Worm (Caenorhabditis elegans): ENCODE data around the gene ceh-18.

The ceh-18 gene

DNA sequence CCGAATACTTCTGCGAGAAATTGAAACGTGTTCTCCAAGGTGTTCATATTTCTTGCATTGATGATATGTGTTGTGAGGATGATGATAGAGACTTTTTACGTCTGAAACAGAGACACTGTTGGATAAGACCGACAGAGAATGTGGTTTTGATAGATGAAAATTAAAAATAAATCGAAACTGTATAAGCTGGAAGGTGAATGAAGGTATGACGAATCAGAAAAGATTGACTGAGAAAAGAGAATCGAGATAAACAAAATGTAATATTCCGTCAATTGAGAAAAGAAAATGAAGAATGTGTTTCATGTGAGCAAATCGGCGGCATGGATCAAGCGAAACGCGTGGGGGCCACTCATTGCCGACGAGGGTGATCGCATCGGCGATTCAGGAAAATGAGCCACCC lies at the start of gene ceh-18:
Gene ceh-18, minus strand, starts transcription at position 101 of the 400 bp plus-strand sequence.
- TF ChIP-seq unc-62 (GFP tag; optimal IDR thresholded peaks at IDR 0.05), result no peak

DNA sequence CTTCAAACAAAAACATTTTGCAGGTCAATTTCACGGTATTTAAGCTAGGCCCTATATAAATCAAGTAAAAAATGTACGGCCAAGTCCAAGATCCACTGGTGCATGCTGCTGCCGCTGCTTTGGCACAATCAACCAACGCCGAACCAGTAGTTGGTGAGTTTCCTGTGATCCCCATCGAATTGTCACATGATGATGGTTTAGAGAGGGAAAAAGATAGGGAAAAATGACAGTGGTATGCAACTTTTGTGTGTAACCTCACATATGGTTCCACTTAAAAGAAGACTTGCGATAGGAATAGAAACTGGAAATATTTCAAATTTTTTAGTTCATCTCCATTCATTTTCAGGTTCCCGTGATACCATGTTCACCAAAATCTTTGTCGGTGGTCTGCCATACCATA lies 47.0 kb upstream of the ceh-18 start, which contains the start of gene sup-12:
Gene sup-12, plus strand, starts transcription at position 17 of the 400 bp plus-strand sequence.
- no peak for TF ChIP-seq unc-62 (GFP tag; optimal IDR thresholded peaks at IDR 0.05)

DNA sequence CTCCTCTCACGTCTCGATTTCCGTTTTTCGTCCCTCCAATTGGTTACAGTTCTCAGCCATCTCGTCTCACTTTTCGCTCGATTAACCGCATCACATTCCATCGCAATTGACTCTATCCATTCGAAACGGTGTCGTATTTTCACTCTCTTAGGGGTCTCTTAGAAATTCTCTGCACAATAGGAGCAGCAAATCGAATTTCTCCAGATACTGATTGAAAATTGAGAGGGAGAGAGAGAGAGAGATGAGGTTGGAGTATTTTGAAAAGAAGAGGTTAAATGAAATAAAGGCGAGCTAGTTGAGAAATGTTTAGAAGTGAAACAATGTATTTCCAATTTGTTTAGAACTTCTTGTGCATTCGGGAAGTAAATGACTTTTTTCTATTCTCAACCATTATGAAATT lies 43.8 kb upstream of the ceh-18 start:
- no peak for TF ChIP-seq unc-62 (GFP tag; optimal IDR thresholded peaks at IDR 0.05)

DNA sequence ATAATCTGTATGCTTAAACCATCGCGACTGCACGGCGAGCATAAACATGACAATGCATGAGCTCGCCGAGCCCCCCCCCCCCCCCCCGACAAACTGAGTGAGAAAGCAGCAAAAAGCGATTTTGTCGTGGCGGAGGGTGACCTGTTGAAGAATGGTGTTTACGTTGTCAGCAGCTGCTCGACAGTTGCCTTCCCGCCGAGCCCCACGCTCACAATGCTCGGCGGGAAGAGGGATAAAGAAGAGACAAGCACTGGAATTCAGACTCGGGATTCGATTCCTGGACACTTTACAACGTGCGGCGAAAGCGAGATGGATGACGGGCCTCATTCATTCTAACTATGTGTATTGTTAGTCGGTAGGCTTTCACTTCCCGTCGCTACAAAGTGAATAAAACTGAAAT lies 43.1 kb upstream of the ceh-18 start:
- no peak for TF ChIP-seq unc-62 (GFP tag; optimal IDR thresholded peaks at IDR 0.05)

DNA sequence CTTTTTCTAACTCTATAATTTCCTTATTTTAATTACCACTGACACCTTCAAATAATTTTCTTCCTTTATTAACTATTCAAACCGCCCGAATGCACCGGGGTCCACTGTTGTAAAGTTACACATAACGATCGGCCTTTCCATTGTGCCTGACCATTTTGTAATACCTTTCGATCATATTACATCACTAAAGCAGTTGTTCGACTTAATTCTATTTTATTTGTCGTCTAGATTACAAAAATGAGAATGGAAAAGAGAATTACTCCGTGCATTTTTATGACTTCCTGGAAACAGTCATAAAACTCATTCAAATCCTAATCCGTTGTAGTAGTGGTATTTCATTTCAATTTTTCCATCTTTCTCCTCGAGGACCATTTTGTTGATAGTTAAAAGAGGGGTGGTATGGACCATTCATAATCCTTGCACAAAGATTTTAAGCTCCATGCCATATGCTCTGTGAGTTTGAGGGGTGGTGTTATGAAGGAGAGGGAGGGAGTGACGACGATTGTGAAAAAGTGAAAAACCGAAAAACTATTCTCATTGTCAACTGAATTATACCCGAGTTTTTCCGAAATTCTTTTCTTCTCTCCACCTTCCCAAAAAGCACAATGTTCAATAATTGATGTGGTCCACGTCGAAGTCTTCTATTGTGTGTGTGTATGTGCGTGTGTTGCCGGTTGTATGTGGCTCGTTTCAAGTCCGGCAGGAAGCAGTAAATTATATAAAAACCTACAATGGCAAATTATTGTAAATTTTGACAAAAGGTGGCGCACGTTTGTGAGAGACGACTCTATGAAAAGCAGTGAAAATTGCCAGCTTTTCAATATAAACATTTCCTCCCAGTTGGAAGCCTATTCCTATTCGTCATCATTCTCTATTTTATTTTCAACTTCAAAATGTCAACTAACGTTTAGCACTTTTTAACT lies 40.9 kb upstream of the ceh-18 start:
- TF ChIP-seq unc-62 (GFP tag; optimal IDR thresholded peaks at IDR 0.05), result no peak

DNA sequence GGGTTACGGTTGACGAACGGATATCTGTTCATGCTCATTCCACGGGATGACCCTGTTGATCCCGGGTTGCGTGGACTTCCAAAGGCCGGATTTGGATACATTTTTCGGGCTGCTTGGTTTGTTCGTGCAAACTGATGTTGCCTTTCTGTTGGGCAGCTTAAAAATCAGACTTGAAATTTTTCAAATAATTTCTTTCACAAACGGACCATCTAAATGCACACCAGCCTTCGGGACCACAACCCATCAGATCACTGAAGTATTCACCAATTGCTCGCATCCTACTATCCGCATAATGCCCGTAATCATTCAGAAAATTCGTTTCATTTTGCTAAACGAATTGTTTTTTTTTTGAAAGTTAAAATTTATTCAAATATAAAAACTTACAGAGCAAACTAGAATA lies 38.0 kb upstream of the ceh-18 start, which contains the start of gene F47F2.3:
Gene F47F2.3, minus strand, starts transcription at position 101 of the 400 bp plus-strand sequence.
- TF ChIP-seq unc-62 (GFP tag; optimal IDR thresholded peaks at IDR 0.05), result no peak

DNA sequence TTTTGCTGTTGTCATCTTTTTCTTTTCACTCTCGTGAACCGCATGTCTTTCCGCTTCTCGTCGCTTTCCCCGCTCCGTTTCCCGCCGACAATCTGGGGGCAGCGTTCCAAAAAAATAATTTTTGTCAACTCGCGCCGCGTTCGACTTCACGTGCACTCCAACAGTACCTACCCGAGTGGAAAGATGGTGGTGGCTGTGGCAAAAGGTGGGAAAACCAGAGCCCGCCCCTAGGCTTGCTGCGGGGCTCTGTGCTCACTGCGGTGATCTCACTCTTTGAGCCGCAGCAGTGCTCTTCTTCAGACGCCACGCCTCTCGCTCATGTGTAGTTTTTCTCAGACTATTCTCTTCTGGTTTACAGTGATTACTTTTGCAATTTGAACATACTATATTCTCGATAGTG lies 30.0 kb upstream of the ceh-18 start:
- TF ChIP-seq unc-62 (GFP tag; optimal IDR thresholded peaks at IDR 0.05), result no peak

DNA sequence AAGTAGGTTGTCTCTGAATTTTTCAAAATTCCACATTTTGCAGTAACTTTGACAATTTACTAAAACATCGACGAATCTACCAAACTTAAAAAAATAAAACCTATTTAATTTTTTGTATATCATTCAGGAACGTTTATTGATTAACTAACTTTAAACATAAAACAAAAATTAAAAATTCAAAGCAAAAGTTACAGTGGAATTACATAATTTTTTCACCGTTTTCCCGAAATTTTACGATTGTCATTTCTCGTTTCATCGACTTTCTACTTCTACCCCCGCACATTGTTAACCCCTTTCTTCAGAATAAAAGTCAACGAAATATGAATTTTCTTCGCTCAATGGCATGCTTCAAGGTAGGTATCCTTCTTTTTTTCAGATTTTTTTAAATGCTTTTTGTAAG lies 20.6 kb upstream of the ceh-18 start, which contains the start of gene F47F2.1:
Gene F47F2.1, plus strand, starts transcription at position 301 of the 400 bp plus-strand sequence.
- TF ChIP-seq unc-62 (GFP tag; optimal IDR thresholded peaks at IDR 0.05), result no peak

DNA sequence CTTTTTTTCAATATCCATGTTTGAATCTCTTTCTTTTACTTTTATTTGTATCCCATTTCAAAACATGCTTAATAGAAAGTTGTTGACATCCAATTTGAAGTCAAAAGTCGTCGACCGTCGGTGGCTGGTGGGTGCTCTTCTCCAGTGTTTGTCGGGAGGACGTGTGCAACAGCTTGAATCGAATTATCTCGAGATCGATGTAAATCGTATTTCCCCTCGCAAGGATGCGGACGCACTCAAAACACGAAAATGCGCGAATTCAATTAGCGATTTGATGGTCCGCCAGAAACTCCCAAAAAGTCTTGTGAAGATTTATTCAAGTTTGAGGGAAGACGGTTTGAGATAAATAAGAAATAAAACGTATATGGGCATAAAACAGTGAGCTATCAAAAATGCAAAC lies 18.1 kb upstream of the ceh-18 start:
- no peak for TF ChIP-seq unc-62 (GFP tag; optimal IDR thresholded peaks at IDR 0.05)

DNA sequence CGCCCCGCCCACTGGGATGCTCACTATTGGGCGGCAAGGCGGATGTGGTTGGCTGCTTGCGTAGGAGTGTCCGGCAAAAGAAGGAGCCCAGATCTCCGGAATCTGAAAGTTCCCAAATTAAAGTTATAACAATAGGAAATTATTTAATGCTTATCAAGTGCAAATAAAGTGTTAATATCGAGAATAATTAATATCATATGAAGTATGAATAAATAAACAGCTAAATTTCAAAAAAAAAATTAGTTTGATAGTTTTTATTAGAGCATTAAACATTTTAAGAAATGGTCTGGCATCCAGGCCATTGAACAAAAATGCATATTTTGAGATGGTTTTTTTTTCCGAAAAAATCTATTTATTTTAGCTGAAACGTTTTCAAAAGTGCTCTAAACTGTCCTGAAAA lies 15.8 kb upstream of the ceh-18 start, which contains the start of gene lim-4:
Gene lim-4, minus strand, starts transcription at position 101 of the 400 bp plus-strand sequence.
- TF ChIP-seq unc-62 (GFP tag; optimal IDR thresholded peaks at IDR 0.05), result no peak

DNA sequence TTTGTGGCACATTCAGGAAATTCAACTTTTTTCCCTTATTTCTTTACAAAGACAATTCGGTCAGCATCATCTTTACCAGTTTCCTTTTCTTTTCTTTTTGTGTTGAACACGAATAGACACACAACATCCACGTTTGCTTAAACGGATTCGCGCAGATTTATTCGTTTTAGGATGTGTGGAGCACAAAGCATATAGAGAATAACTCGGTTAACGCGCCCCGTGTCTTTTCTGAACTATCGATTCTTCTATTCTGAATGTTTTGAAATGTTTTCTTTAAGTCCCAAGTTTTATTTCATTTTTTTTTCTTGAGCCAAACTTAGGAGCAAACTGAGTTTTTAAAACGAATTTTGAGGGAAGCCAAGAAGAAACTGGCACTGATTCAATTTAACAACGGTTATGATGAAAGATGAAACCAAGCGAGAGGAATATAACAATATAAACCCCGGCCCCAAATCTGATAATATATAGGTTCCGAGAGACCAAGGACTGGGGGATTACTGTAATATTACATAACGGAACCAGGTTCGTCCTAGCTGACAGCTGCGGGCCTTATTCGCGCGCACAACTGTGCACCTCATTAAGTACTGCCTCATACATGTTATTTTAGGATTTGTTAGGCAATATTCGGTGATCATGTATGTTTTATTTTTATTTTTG lies 14.1 kb upstream of the ceh-18 start:
- TF ChIP-seq unc-62 (GFP tag; optimal IDR thresholded peaks at IDR 0.05), result no peak

DNA sequence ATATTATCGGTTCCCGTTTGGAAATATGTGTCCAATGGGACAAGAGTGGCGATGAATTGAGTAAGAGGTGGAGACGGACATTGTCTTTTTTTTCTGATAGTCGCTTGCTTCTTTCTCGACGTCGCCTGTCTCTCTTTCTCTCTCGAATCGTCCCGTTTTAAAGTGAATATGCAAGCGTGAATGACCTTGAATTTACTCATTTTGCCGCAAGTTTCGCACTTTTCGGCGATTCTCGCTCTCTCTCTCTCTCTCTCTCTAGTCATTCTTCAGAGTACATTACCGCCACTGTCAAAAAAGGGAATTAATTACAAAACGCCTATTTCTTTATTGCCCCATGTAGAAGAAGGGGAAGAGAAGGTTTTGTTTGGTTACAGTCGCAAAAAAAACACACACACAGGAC lies 10.2 kb upstream of the ceh-18 start:
- TF ChIP-seq unc-62 (GFP tag; optimal IDR thresholded peaks at IDR 0.05), result no peak

DNA sequence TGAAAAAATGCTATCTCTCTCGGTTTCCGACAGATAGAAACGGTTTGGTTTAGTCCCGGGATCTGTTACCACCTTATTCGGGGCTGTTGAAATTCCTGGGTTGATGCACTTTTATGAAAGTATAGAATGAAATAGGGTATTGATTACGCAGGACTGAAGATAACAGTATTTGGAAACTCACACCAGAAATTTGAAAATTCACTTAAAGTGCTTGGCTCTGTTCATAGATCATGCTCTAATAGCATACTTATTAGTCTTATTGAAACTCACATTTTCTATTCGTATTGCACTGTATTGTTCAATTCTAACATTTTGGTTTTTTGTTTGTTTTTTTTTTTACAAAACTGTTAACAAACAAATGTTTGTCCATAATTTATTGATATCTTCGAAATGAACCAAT lies 8.6 kb upstream of the ceh-18 start:
- TF ChIP-seq unc-62 (GFP tag; optimal IDR thresholded peaks at IDR 0.05), result no peak

DNA sequence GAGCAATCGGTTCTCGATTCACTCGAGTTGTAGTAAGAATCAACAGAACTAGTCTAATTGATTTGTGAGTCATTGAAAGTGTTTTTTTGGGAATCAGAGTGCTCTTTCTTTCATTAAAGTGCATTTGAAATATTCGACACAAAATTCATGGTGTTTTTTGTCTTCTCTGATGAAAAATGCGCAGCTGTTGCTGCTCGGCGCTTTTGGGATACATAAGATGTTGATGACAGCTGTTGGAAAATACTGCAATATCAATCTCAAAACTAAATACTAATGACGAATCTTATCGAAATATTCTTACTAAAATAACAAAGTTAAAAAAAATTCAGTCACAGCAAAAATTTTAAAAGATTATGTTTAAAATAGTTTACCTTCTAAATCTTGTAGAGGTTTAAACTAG lies 3.7 kb upstream of the ceh-18 start:
- TF ChIP-seq unc-62 (GFP tag; optimal IDR thresholded peaks at IDR 0.05), result no peak

DNA sequence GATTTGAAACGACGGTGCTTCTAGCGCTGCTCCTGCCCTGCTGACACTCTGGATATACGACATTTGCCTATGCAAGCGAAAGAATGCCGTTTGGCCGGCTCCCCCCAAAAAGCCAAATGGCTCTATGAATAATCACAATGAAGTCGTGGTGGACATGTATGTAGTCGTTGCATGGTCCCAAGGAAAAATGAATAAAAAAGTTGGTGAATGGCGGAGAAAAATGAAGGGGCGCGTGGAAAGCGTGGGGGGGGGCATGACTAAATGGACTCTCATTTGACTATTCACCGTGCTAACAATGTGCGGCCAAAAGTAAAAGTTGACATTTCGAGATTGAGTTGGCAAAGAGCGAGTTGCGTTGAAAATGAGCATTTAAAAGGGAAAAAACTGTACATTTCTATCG lies 1.9 kb upstream of the ceh-18 start:
- no peak for TF ChIP-seq unc-62 (GFP tag; optimal IDR thresholded peaks at IDR 0.05)

DNA sequence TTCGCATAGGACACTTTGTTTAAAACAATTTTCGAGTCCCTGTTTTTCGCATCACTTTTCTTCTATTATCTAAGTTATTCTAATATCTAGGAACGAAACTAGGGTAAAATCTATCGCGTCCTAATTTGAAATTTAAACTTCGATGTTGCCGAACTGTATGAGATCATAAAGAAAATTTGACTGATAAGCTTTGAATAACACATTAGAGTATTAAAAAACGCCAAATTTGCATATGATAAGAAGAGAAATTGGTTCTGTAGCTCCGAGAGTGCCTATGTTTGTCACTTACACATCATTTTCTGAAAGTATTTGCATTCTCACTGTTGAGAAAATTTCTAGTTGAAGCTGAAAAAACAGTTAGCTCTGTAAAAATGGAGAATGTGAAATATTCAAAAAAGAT lies 758 bp upstream of the ceh-18 start:
- TF ChIP-seq unc-62 (GFP tag; optimal IDR thresholded peaks at IDR 0.05), result no peak

DNA sequence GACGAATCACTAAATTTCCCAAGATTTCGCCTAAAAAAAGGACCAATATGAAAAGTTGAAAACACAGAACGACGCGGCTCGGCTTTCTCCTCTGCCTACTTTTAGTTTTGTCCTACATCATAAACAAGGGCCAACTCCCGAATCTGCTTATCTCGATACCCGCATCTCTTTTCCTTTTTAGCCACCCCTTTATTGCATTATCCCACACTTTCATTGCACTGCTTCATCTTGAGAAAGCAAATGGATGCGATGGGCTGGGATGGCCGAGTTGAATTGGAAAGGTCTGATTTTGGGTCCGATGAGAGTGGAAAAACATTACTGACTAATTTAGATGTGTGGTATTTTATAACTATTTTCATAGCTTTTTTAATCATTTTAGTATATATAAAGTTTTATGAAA lies 1.9 kb downstream of the ceh-18 start:
- TF ChIP-seq unc-62 (GFP tag; optimal IDR thresholded peaks at IDR 0.05), result no peak
